Worm (Caenorhabditis elegans) whole organism, early embryonic: Measurements from ENCODE around the gene blos-1.

ENCODE experiments used
- B0310.2 ChIP-seq: sonication (generic microtip); optimal IDR thresholded peaks from 2 replicates; lab custom pipeline; 2016; ENCODE audit warnings: mild to moderate bottlenecking, missing genetic modification characterization, missing compliant biosample characterization
- aly-1 ChIP-seq: sonication (generic microtip); optimal IDR thresholded peaks from 2 replicates; lab custom pipeline; 2016; ENCODE audit warnings: missing genetic modification characterization, missing compliant biosample characterization
- ama-1 ChIP-seq: fragments of 150-350 bp; optimal IDR thresholded peaks from 2 replicates; lab custom pipeline; 2014
- ceh-13 ChIP-seq: fragments of 200-800 bp; sonication (Bioruptor generic); optimal IDR thresholded peaks from 2 replicates; lab custom pipeline; 2018; ENCODE audit warnings: mild to moderate bottlenecking, missing genetic modification characterization, missing compliant biosample characterization
- ets-7 ChIP-seq: sonication (generic microtip); optimal IDR thresholded peaks from 2 replicates; lab custom pipeline; 2016; ENCODE audit warnings: missing genotype, missing genetic modification characterization, missing compliant biosample characterization
- flt-1 ChIP-seq: fragments of 200-800 bp; sonication (Bioruptor generic); IDR thresholded peaks from 2 replicates; pipeline ENCODE4 v1.3.6; 2022; ENCODE audit warnings: missing genetic modification characterization, missing compliant biosample characterization
- hnd-1 ChIP-seq: sonication (generic microtip); optimal IDR thresholded peaks from 2 replicates; lab custom pipeline; 2016; ENCODE audit warnings: missing genetic modification characterization, missing compliant biosample characterization
- pes-1 ChIP-seq: fragments of 200-800 bp; sonication (Bioruptor generic); IDR thresholded peaks from 2 replicates; pipeline ENCODE4 v1.3.6; 2022; ENCODE audit warnings: missing genetic modification reagents, missing genetic modification characterization, missing compliant biosample characterization
- sea-1 ChIP-seq: fragments of 200-800 bp; sonication (Bioruptor generic); conservative IDR thresholded peaks from 2 replicates; pipeline ENCODE4 v1.3.6; 2022; ENCODE audit warnings: missing genetic modification characterization, missing compliant biosample characterization
- tbx-11 ChIP-seq: fragments of 200-800 bp; sonication (Bioruptor generic); IDR thresholded peaks from 2 replicates; pipeline ENCODE4 v1.3.6; 2022; ENCODE audit warnings: missing genetic modification characterization, missing compliant biosample characterization

ce11 chrIII:10186160-10186559, 25.6 kb downstream of the blos-1 start, which contains the start of gene unc-47:
- TF ChIP-seq ama-1 (lab: Kevin White, UChicago) (no peak), flt-1 (GFP tag; lab: Robert Waterston, UW) (no peak), ets-7 (no peak), hnd-1 (no peak), tbx-11 (GFP tag; lab: Robert Waterston, UW) (no peak), sea-1 (no peak), aly-1 (no peak), pes-1 (GFP tag; lab: Robert Waterston, UW) (no peak), ceh-13 (GFP tag; lab: Kevin White, UChicago) (no peak), B0310.2 (tag; lab: Kevin White, UChicago) (no peak)
